Worm (Caenorhabditis elegans) whole organism, L3 larva: ENCODE data around the gene T05G5.5.

Experiments used
- aly-2 ChIP-seq: fragments of 150-350 bp; optimal IDR thresholded peaks from 2 replicates; lab custom pipeline; 2014; ENCODE audit warnings: missing biosample characterization, missing genetic modification characterization
- ama-1 ChIP-seq: fragments of 150-350 bp; optimal IDR thresholded peaks from 2 replicates; lab custom pipeline; 2018
- ceh-9 ChIP-seq: sonication (generic microtip); optimal IDR thresholded peaks from 2 replicates; lab custom pipeline; 2018; ENCODE audit warnings: missing biosample characterization, missing genetic modification characterization
- daf-12 ChIP-seq: fragments of 150-350 bp; optimal IDR thresholded peaks from 2 replicates; lab custom pipeline; 2014; ENCODE audit warnings: missing biosample characterization, missing genetic modification reagents, missing genetic modification characterization
- elt-1 ChIP-seq: fragments of 150-350 bp; optimal IDR thresholded peaks from 2 replicates; lab custom pipeline; 2014; ENCODE audit warnings: missing biosample characterization, missing genetic modification characterization
- elt-2 ChIP-seq: sonication (generic microtip); optimal IDR thresholded peaks from 2 replicates; lab custom pipeline; 2016; ENCODE audit warnings: missing genetic modification reagents, mild to moderate bottlenecking, missing genetic modification characterization, missing compliant biosample characterization
- elt-3 ChIP-seq, 3 experiments: fragments of 150-350 bp in 1 of 3; sonication (generic microtip) in 2 of 3; optimal IDR thresholded peaks; 2 replicates in 2 of 3; 4 replicates in 1 of 3; lab custom pipeline; 2014 to 2017; ENCODE audit warnings: missing biosample characterization in 3 of 3, missing genetic modification characterization in 3 of 3
- eor-1 ChIP-seq, 2 experiments: fragments of 150-350 bp; optimal IDR thresholded peaks; 2 replicates each; lab custom pipeline; 2014 to 2018; ENCODE audit warnings: missing biosample characterization in 2 of 2, missing genetic modification characterization in 2 of 2
- fkh-2 ChIP-seq: fragments of 150-350 bp; optimal IDR thresholded peaks from 2 replicates; lab custom pipeline; 2014; ENCODE audit warnings: missing biosample characterization, missing genetic modification reagents, missing genetic modification characterization
- fos-1 ChIP-seq: fragments of 150-350 bp; optimal IDR thresholded peaks from 2 replicates; lab custom pipeline; 2014; ENCODE audit warnings: missing biosample characterization, missing genetic modification characterization
- hmg-11 ChIP-seq: sonication (generic microtip); optimal IDR thresholded peaks from 2 replicates; lab custom pipeline; 2016; ENCODE audit warnings: missing genetic modification characterization, missing compliant biosample characterization
- lin-15B ChIP-seq: fragments of 150-350 bp; optimal IDR thresholded peaks from 2 replicates; lab custom pipeline; 2014; ENCODE audit warnings: missing biosample characterization, missing genetic modification characterization
- lin-39 ChIP-seq: fragments of 150-350 bp; optimal IDR thresholded peaks from 2 replicates; lab custom pipeline; 2018; ENCODE audit warnings: missing biosample characterization, missing genetic modification reagents, missing genetic modification characterization
- lsy-12 ChIP-seq: sonication (generic microtip); optimal IDR thresholded peaks from 2 replicates; lab custom pipeline; 2016; ENCODE audit warnings: mild to moderate bottlenecking, missing genetic modification characterization, missing compliant biosample characterization
- mdl-1 ChIP-seq: fragments of 150-350 bp; optimal IDR thresholded peaks from 2 replicates; lab custom pipeline; 2014; ENCODE audit warnings: missing biosample characterization, missing genetic modification characterization
- mml-1 ChIP-seq: fragments of 150-350 bp; sonication (generic microtip); optimal IDR thresholded peaks from 3 replicates; lab custom pipeline; 2014; ENCODE audit warnings: missing biosample characterization, missing genetic modification characterization
- nfya-1 ChIP-seq: sonication (generic microtip); optimal IDR thresholded peaks from 2 replicates; lab custom pipeline; 2017; ENCODE audit warnings: missing genetic modification characterization, mild to moderate bottlenecking, missing compliant biosample characterization, antibody characterized with exemption, moderate library complexity; ENCODE audit not compliant: insufficient read depth
- nhr-12 ChIP-seq: fragments of 150-350 bp; optimal IDR thresholded peaks from 2 replicates; lab custom pipeline; 2014; ENCODE audit warnings: missing biosample characterization, missing genetic modification characterization
- nhr-23 ChIP-seq: fragments of 150-350 bp; optimal IDR thresholded peaks from 2 replicates; lab custom pipeline; 2014; ENCODE audit warnings: missing biosample characterization, missing genetic modification reagents, missing genetic modification characterization
- nhr-237 ChIP-seq: fragments of 150-350 bp; optimal IDR thresholded peaks from 2 replicates; lab custom pipeline; 2014; ENCODE audit warnings: missing biosample characterization, missing genetic modification characterization
- nhr-25 ChIP-seq: sonication (generic microtip); optimal IDR thresholded peaks from 2 replicates; lab custom pipeline; 2017; ENCODE audit warnings: missing biosample characterization, missing genetic modification characterization
- nhr-28 ChIP-seq: fragments of 150-350 bp; optimal IDR thresholded peaks from 2 replicates; lab custom pipeline; 2014; ENCODE audit warnings: missing biosample characterization, missing genetic modification characterization
- nhr-43 ChIP-seq: sonication (generic microtip); optimal IDR thresholded peaks from 2 replicates; lab custom pipeline; 2016; ENCODE audit warnings: mild to moderate bottlenecking, missing genetic modification characterization, missing compliant biosample characterization; ENCODE audit not compliant: poor library complexity, severe bottlenecking
- nhr-67 ChIP-seq: fragments of 150-350 bp; optimal IDR thresholded peaks from 2 replicates; lab custom pipeline; 2014; ENCODE audit warnings: missing biosample characterization, missing genetic modification characterization
- nhr-76 ChIP-seq: fragments of 150-350 bp; sonication (generic microtip); optimal IDR thresholded peaks from 5 replicates; lab custom pipeline; 2014; ENCODE audit warnings: missing biosample characterization, missing genetic modification characterization
- nhr-77 ChIP-seq: fragments of 150-350 bp; optimal IDR thresholded peaks from 2 replicates; lab custom pipeline; 2014; ENCODE audit warnings: missing biosample characterization, missing genetic modification characterization
- pha-4 ChIP-seq: fragments of 150-350 bp; optimal IDR thresholded peaks from 2 replicates; lab custom pipeline; 2014; ENCODE audit warnings: missing biosample characterization, missing genetic modification reagents, missing genetic modification characterization
- pqm-1 ChIP-seq: fragments of 150-350 bp; optimal IDR thresholded peaks from 2 replicates; lab custom pipeline; 2017; ENCODE audit warnings: missing biosample characterization, missing genetic modification characterization, inconsistent platforms
- sea-2 ChIP-seq: fragments of 150-350 bp; sonication (generic microtip); optimal IDR thresholded peaks from 4 replicates; lab custom pipeline; 2014; ENCODE audit warnings: missing biosample characterization, missing genetic modification reagents, missing genetic modification characterization
- skn-1 ChIP-seq: fragments of 150-350 bp; optimal IDR thresholded peaks from 2 replicates; lab custom pipeline; 2014; ENCODE audit warnings: missing biosample characterization, missing genetic modification characterization
- snpc-4 ChIP-seq: fragments of 150-350 bp; optimal IDR thresholded peaks from 2 replicates; lab custom pipeline; 2014; ENCODE audit warnings: missing biosample characterization, missing genetic modification characterization
- tbx-2 ChIP-seq: sonication (generic microtip); optimal IDR thresholded peaks from 2 replicates; lab custom pipeline; 2016; ENCODE audit warnings: mild to moderate bottlenecking, missing genetic modification characterization, missing compliant biosample characterization
- unc-39 ChIP-seq: sonication (generic microtip); optimal IDR thresholded peaks from 4 replicates; lab custom pipeline; 2017; ENCODE audit warnings: missing biosample characterization, missing genetic modification characterization
- unc-62 ChIP-seq: fragments of 150-350 bp; sonication (generic microtip); optimal IDR thresholded peaks from 4 replicates; lab custom pipeline; 2014; ENCODE audit warnings: missing biosample characterization, missing genetic modification reagents, missing genetic modification characterization

The T05G5.5 gene

DNA sequence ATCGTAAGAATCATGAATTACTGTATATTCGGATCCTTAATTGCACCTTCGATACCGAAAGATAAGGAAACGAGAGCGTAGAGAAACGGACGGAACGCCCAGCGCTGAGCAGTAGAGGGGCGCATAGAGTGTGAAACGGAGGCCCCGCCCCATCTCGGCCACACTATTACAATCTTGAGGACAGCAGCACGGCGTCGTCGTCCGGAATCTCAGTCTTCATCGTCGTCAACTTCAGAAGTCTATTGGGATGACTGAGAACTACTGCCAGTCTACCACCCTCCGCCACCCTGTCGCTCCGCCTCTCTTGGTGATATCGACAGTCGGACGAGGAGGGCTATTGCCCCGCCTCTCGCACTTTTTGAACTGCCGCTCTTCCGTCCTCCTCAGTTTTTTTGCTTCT lies 13.5 kb upstream of the T05G5.5 start:
- TF ChIP-seq nhr-77 (tag; lab: Kevin White, UChicago) (no peak), nhr-237 (tag; lab: Kevin White, UChicago) (no peak), nhr-12 (no peak), elt-3 (tag; optimal IDR thresholded peaks at IDR 0.05; lab: Kevin White, UChicago) (no peak), hmg-11 (tag; lab: Kevin White, UChicago) (peak; percentile 10), nhr-67 (tag; lab: Kevin White, UChicago) (no peak), nhr-76 (tag; lab: Kevin White, UChicago) (no peak), ama-1 (lab: Kevin White, UChicago) (peak; percentile 29), mdl-1 (tag; lab: Kevin White, UChicago) (no peak), skn-1 (tag; lab: Kevin White, UChicago) (no peak), elt-1 (tag; lab: Kevin White, UChicago) (no peak), lin-39 (peak; percentile 1), fkh-2 (tag; lab: Kevin White, UChicago) (no peak), mml-1 (tag; lab: Kevin White, UChicago) (no peak)

DNA sequence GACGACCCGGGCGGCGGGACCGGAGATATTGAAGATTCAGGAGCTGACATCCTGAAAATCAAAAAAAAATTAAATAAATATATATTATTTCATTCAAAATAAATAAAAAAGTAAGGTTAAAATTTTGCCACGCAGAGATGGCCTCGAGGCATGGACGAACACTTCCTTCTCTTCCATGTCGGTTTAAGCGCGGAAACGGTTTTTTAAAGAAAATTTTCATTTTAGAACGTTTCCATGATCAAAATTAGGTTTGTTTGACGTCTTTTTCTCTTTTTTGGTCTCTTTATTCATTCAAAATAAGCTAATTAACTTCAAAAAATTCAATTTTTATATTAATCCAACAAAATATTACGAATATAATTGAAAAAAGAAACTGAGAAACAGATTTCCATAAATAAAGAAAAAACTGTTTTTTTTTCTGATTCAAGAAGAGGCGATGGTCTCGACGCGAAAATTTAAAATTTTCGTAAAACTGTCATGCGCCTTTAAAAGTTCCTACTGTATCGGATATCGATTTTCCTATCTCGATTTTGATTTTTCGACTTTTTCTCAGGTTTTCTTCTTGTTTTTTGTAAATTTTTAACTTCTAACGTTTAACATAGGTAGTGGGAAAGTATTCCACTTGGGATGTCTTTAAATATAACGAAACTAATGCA lies 11.0 kb upstream of the T05G5.5 start, which contains the start of gene gcc-2:
Gene gcc-2 (minus strand): TSS at position 51 of the 656 bp plus-strand sequence.
- TF ChIP-seq ama-1 (lab: Kevin White, UChicago) (no peak), mml-1 (tag; lab: Kevin White, UChicago) (no peak), sea-2 (GFP tag; lab: Kevin White, UChicago) (no peak), nhr-12 (no peak), nhr-28 (tag; lab: Kevin White, UChicago) (no peak), mdl-1 (tag; lab: Kevin White, UChicago) (no peak)

DNA sequence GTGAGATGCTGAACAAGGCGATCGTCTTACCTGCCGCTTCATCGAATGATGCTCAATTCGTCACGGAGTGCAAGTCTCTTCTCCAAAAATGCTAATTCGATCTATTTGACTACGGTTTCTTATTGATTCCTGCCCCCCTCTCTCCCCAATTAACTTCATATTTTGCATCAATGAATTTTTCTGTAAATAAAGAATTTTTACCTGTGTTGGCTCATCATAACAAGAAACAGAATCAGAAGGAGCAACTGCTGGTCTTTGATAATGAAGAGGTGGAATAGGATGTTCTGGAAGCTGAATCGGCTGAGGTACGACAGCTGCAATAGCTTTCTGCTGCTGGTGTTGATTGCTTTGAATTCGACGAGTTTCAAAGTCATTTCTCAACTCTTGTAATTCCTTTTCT lies 9.0 kb upstream of the T05G5.5 start:
- no peak for TF ChIP-seq mml-1 (tag; lab: Kevin White, UChicago)
- no peak for TF ChIP-seq snpc-4
- no peak for TF ChIP-seq fkh-2 (tag; lab: Kevin White, UChicago)
- TF ChIP-seq nhr-25: no peak
- no peak for TF ChIP-seq fos-1 (tag; lab: Kevin White, UChicago)
- TF ChIP-seq ceh-9 (tag; lab: Kevin White, UChicago): no peak

DNA sequence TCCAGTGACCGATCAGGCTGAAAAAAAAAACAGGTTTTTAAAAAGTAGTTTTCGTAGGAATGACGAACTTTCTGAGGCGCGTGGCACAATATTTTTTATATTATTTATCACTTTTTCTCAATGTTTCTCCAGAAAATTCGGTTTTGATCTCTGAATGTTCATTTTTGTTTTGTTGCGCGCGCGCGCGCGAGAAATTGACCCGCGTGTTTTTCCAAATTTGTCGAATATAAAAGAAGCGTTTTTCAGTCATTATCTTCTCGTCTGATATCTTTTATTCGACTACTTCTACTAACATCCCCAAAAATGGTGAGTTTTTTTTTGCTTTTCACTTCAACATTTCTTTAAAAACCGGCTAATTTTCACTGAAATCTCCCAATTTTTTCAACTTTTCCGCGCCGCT lies 7.6 kb upstream of the T05G5.5 start, which contains the start of gene rmd-1:
Gene rmd-1 (plus strand): TSS at position 247 of the 400 bp plus-strand sequence.
- TF ChIP-seq ceh-9 (tag; lab: Kevin White, UChicago): no peak
- TF ChIP-seq nfya-1 (tag; lab: Kevin White, UChicago): no peak
- TF ChIP-seq nhr-77 (tag; lab: Kevin White, UChicago): no peak
- no peak for TF ChIP-seq eor-1 (tag; optimal IDR thresholded peaks at IDR 0.05; lab: Kevin White, UChicago)
- TF ChIP-seq tbx-2 (tag; lab: Kevin White, UChicago): no peak
- no peak for TF ChIP-seq nhr-237 (tag; lab: Kevin White, UChicago)
- TF ChIP-seq aly-2: no peak
- no peak for TF ChIP-seq daf-12 (tag; lab: Kevin White, UChicago)
- TF ChIP-seq fkh-2 (tag; lab: Kevin White, UChicago): no peak
- TF ChIP-seq fos-1 (tag; lab: Kevin White, UChicago): no peak
- no peak for TF ChIP-seq elt-1 (tag; lab: Kevin White, UChicago)
- no peak for TF ChIP-seq nhr-67 (tag; lab: Kevin White, UChicago)
- TF ChIP-seq unc-62 (GFP tag; lab: Kevin White, UChicago): no peak
- no peak for TF ChIP-seq lsy-12 (tag; lab: Kevin White, UChicago)
- TF ChIP-seq, all 47 proteins: peak for 0

DNA sequence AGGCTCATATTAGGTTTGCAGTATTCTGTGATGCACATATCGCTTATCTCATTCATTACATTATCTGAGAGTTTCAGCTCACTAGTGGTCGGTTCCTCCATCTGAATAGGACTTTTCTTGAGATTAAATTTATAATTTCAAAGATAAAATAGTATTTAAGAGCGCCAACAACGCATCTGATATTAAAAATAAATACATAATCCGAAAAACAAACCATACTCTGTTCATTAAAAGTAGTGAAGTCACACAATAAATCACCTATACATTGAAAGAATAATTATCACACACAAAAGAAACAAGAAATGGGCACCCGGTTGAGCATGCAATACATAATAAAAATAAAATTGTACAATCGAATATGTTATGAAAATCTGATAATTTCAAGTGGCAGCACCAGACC lies 6.2 kb upstream of the T05G5.5 start, which contains the start of gene vps-53:
Gene vps-53 (minus strand): TSS at position 101 of the 400 bp plus-strand sequence.
- no peak for TF ChIP-seq hmg-11 (tag; lab: Kevin White, UChicago)
- no peak for TF ChIP-seq lin-15B (tag; lab: Kevin White, UChicago)

DNA sequence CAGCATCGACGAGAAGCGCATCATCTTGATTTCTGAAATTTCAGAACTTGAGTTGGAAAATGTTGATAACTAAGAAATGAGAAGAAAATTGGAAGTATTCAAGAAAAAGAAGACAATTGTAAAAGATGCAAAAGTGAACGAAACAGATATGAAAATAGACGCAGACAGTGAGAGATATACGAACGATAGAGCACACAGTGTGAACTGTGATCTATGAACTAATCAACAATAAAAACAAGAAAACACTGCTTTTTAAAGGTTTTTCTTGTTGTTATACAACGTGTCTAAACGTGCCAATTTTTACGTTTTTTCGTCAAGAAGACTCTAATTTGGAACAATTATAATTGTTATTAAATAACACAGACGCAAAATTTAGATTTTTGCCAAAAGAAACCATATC lies 1.6 kb upstream of the T05G5.5 start, which contains the start of gene ech-6:
Gene ech-6 (minus strand): TSS at position 32 of the 400 bp plus-strand sequence.
- peak; percentile 40 for TF ChIP-seq elt-2 (tag; lab: Kevin White, UChicago)
- no peak for TF ChIP-seq daf-12 (tag; lab: Kevin White, UChicago)
- TF ChIP-seq lin-15B (tag; lab: Kevin White, UChicago): no peak
- TF ChIP-seq pha-4: peak; percentile 65
- TF ChIP-seq fkh-2 (tag; lab: Kevin White, UChicago): no peak
- TF ChIP-seq mdl-1 (tag; lab: Kevin White, UChicago): no peak
- TF ChIP-seq nhr-23 (tag; lab: Kevin White, UChicago): no peak
- no peak for TF ChIP-seq nhr-237 (tag; lab: Kevin White, UChicago)
- TF ChIP-seq unc-39 (tag; lab: Kevin White, UChicago): no peak
- peak; percentile 4 for TF ChIP-seq lsy-12 (tag; lab: Kevin White, UChicago)
- peak; percentile 35 for TF ChIP-seq pqm-1 (tag; lab: Kevin White, UChicago)
- no peak for TF ChIP-seq eor-1 (tag; optimal IDR thresholded peaks at IDR 0.05; lab: Kevin White, UChicago)
- TF ChIP-seq nhr-43 (tag; lab: Kevin White, UChicago): peak; percentile 70
- TF ChIP-seq nhr-28 (tag; lab: Kevin White, UChicago): no peak
- TF ChIP-seq nfya-1 (tag; lab: Kevin White, UChicago): peak; percentile 20
- TF ChIP-seq ama-1 (lab: Kevin White, UChicago): peak; percentile 7
